Fruit fly (Drosophila melanogaster) whole organism, embryonic: ENCODE data around the gene TbCMF46.

ENCODE experiments used
- Atf3 ChIP-seq: fragments of 200-800 bp; sonication (Bioruptor generic); optimal IDR thresholded peaks from 3 replicates; lab custom pipeline; 2016; ENCODE audit warnings: missing biosample characterization, missing genetic modification characterization
- Blimp-1 ChIP-seq: fragments of 200-800 bp; sonication (Bioruptor generic); optimal IDR thresholded peaks from 3 replicates; lab custom pipeline; 2018; ENCODE audit warnings: missing biosample characterization, missing genetic modification characterization, mild to moderate bottlenecking, moderate library complexity, missing genetic modification reagents
- CG16863 ChIP-seq: fragments of 200-800 bp; sonication (Bioruptor generic); optimal IDR thresholded peaks from 3 replicates; lab custom pipeline; 2016; ENCODE audit warnings: missing biosample characterization, missing genetic modification characterization
- CG18599 ChIP-seq: fragments of 200-800 bp; sonication (Bioruptor generic); optimal IDR thresholded peaks from 3 replicates; lab custom pipeline; 2017; ENCODE audit warnings: missing biosample characterization, missing genetic modification characterization, mild to moderate bottlenecking, moderate library complexity, missing genetic modification reagents
- CG2712 ChIP-seq: fragments of 200-800 bp; optimal IDR thresholded peaks from 3 replicates; lab custom pipeline; 2019; ENCODE audit warnings: missing biosample characterization, mild to moderate bottlenecking, missing genetic modification characterization, moderate library complexity
- CG3163 ChIP-seq: fragments of 200-800 bp; sonication (Bioruptor generic); optimal IDR thresholded peaks from 3 replicates; lab custom pipeline; 2016; ENCODE audit warnings: missing biosample characterization, missing genetic modification characterization
- CG32772 ChIP-seq: fragments of 200-800 bp; sonication (Bioruptor generic); IDR thresholded peaks from 2 replicates; pipeline ENCODE4 v1.3.6; 2022; ENCODE audit warnings: missing biosample characterization, missing genetic modification characterization
- CG3407 ChIP-seq: fragments of 200-800 bp; sonication (Bioruptor generic); optimal IDR thresholded peaks from 2 replicates; lab custom pipeline; 2018; ENCODE audit warnings: missing biosample characterization, mild to moderate bottlenecking, missing genetic modification characterization
- CG4328 ChIP-seq: fragments of 200-800 bp; sonication (Bioruptor generic); optimal IDR thresholded peaks from 3 replicates; lab custom pipeline; 2017; ENCODE audit warnings: missing biosample characterization, missing genetic modification reagents, missing genetic modification characterization
- CG4360 ChIP-seq: fragments of 200-800 bp; sonication (Bioruptor generic); IDR thresholded peaks from 2 replicates; pipeline ENCODE4 v1.3.6; 2022; ENCODE audit warnings: missing biosample characterization, missing genetic modification characterization
- CG4707 ChIP-seq: fragments of 200-800 bp; sonication (Bioruptor generic); optimal IDR thresholded peaks from 2 replicates; lab custom pipeline; 2018; ENCODE audit warnings: missing biosample characterization, mild to moderate bottlenecking, missing genetic modification characterization, moderate library complexity
- CG4854 ChIP-seq: fragments of 200-800 bp; sonication (Bioruptor generic); optimal IDR thresholded peaks from 2 replicates; lab custom pipeline; 2016; ENCODE audit warnings: missing biosample characterization, missing genetic modification characterization, inconsistent platforms
- CG6683 ChIP-seq: fragments of 200-800 bp; sonication (Bioruptor generic); optimal IDR thresholded peaks from 2 replicates; lab custom pipeline; 2017; ENCODE audit warnings: missing biosample characterization, mild to moderate bottlenecking, missing genetic modification characterization, missing genetic modification reagents
- CG7745 ChIP-seq: fragments of 200-800 bp; sonication (Bioruptor generic); optimal IDR thresholded peaks from 2 replicates; lab custom pipeline; 2018; ENCODE audit warnings: missing biosample characterization, mild to moderate bottlenecking, missing genetic modification characterization, moderate library complexity
- CG8290 ChIP-seq, 3 experiments: fragments of 200-800 bp; sonication (Bioruptor generic); optimal IDR thresholded peaks; 2 replicates each; lab custom pipeline; 2016 to 2019; ENCODE audit warnings: missing biosample characterization in 3 of 3, missing genetic modification characterization in 3 of 3, mild to moderate bottlenecking in 2 of 3, moderate library complexity in 1 of 3
- CG9215 ChIP-seq: fragments of 200-800 bp; sonication (Bioruptor generic); IDR thresholded peaks from 2 replicates; pipeline ENCODE4 v1.3.6; 2022; ENCODE audit warnings: missing biosample characterization, missing genetic modification characterization
- CG9797 ChIP-seq: fragments of 200-800 bp; sonication (Bioruptor generic); optimal IDR thresholded peaks from 3 replicates; lab custom pipeline; 2018; ENCODE audit warnings: missing biosample characterization, mild to moderate bottlenecking, missing genetic modification characterization
- CkIIα-i1 ChIP-seq: fragments of 200-800 bp; sonication (Bioruptor generic); IDR thresholded peaks from 2 replicates; pipeline ENCODE4 v1.3.6; 2022; ENCODE audit warnings: missing biosample characterization, missing genetic modification characterization
- CoRest ChIP-seq: fragments of 200-800 bp; sonication (Bioruptor generic); optimal IDR thresholded peaks from 3 replicates; lab custom pipeline; 2018; ENCODE audit warnings: missing biosample characterization, mild to moderate bottlenecking, missing genetic modification characterization, moderate library complexity
- D ChIP-seq, 2 experiments: fragments of 200-800 bp in 1 of 2; fragments of >200 bp in 1 of 2; sonication (Bioruptor generic) in 1 of 2; optimal IDR thresholded peaks; 2 replicates in 1 of 2; 3 replicates in 1 of 2; lab custom pipeline; 2017; ENCODE audit warnings: mild to moderate bottlenecking in 1 of 2, missing biosample characterization in 1 of 2, missing genetic modification characterization in 1 of 2, missing genetic modification reagents in 1 of 2
- D19A ChIP-seq: fragments of 200-800 bp; optimal IDR thresholded peaks from 3 replicates; lab custom pipeline; 2019; ENCODE audit warnings: missing biosample characterization, mild to moderate bottlenecking, missing genetic modification characterization, moderate library complexity
- Dp ChIP-seq: fragments of 200-800 bp; sonication (Bioruptor generic); optimal IDR thresholded peaks from 2 replicates; lab custom pipeline; 2018; ENCODE audit warnings: missing biosample characterization, mild to moderate bottlenecking, missing genetic modification characterization, moderate library complexity
- Eip74EF ChIP-seq, 2 experiments: fragments of 200-800 bp in 1 of 2; fragments of >200 bp in 1 of 2; sonication (Bioruptor generic) in 1 of 2; optimal IDR thresholded peaks; 2 replicates each; lab custom pipeline; 2017 to 2019; ENCODE audit warnings: missing biosample characterization in 2 of 2, missing genetic modification characterization in 2 of 2, mild to moderate bottlenecking in 1 of 2, moderate library complexity in 1 of 2
- Ets65A ChIP-seq: fragments of 200-800 bp; sonication (Bioruptor generic); peaks from one replicate; lab custom pipeline; 2016; ENCODE audit warnings: missing biosample characterization, missing genetic modification characterization
- HLH4C ChIP-seq: fragments of 200-800 bp; sonication (Bioruptor generic); IDR thresholded peaks from 3 replicates; pipeline ENCODE4 v1.3.6; 2022; ENCODE audit warnings: missing biosample characterization, missing genetic modification characterization; ENCODE audit not compliant: partially characterized antibody
- Lhr ChIP-seq: fragments of 200-800 bp; sonication (Bioruptor generic); optimal IDR thresholded peaks from 3 replicates; lab custom pipeline; 2017; ENCODE audit warnings: mild to moderate bottlenecking, missing biosample characterization, missing genetic modification reagents, missing genetic modification characterization
- Ptx1 ChIP-seq: fragments of 200-800 bp; sonication (Bioruptor generic); IDR thresholded peaks from 2 replicates; pipeline ENCODE4 v1.3.6; 2022; ENCODE audit warnings: missing biosample characterization, missing genetic modification characterization
- Sin3A ChIP-seq: fragments of >200 bp; optimal IDR thresholded peaks from 2 replicates; lab custom pipeline; 2018
- Xrp1 ChIP-seq: fragments of 200-800 bp; sonication (Bioruptor generic); IDR thresholded peaks from 2 replicates; pipeline ENCODE4 v1.3.6; 2022; ENCODE audit warnings: missing biosample characterization, missing genetic modification characterization
- bbx ChIP-seq: fragments of 200-800 bp; sonication (Bioruptor generic); IDR thresholded peaks from 2 replicates; pipeline ENCODE4 v1.3.6; 2022; ENCODE audit warnings: missing biosample characterization, missing genetic modification characterization; ENCODE audit not compliant: partially characterized antibody
- bigmax ChIP-seq: fragments of 200-800 bp; sonication (Bioruptor generic); optimal IDR thresholded peaks from 2 replicates; lab custom pipeline; 2018; ENCODE audit warnings: missing biosample characterization, mild to moderate bottlenecking, missing genetic modification characterization
- da ChIP-seq: fragments of 200-800 bp; sonication (Bioruptor generic); optimal IDR thresholded peaks from 2 replicates; lab custom pipeline; 2016; ENCODE audit warnings: missing biosample characterization, missing genetic modification characterization
- dati ChIP-seq: fragments of 200-800 bp; sonication (Bioruptor generic); IDR thresholded peaks from 2 replicates; pipeline ENCODE4 v1.3.6; 2022; ENCODE audit warnings: missing biosample characterization, missing genetic modification characterization
- gsb ChIP-seq: fragments of 200-800 bp; sonication (Bioruptor generic); IDR thresholded peaks from 2 replicates; pipeline ENCODE4 v1.3.6; 2022; ENCODE audit warnings: missing biosample characterization, missing genetic modification characterization
- h ChIP-seq: fragments of >200 bp; optimal IDR thresholded peaks from 2 replicates; lab custom pipeline; 2017
- jigr1 ChIP-seq: fragments of 200-800 bp; sonication (Bioruptor generic); IDR thresholded peaks from 3 replicates; pipeline ENCODE4 v1.3.6; 2022; ENCODE audit warnings: missing biosample characterization, missing genetic modification characterization
- jing ChIP-seq: fragments of 200-800 bp; sonication (Bioruptor generic); optimal IDR thresholded peaks from 2 replicates; lab custom pipeline; 2018; ENCODE audit warnings: missing biosample characterization, mild to moderate bottlenecking, missing genetic modification characterization
- kni ChIP-seq: fragments of 200-800 bp; sonication (Bioruptor generic); optimal IDR thresholded peaks from 3 replicates; lab custom pipeline; 2017; ENCODE audit warnings: mild to moderate bottlenecking, missing biosample characterization, missing genetic modification reagents, missing genetic modification characterization
- luna ChIP-seq: fragments of 200-800 bp; sonication (Bioruptor generic); optimal IDR thresholded peaks from 2 replicates; lab custom pipeline; 2016; ENCODE audit warnings: missing biosample characterization, missing genetic modification characterization
- nau ChIP-seq: fragments of 200-800 bp; sonication (Bioruptor generic); optimal IDR thresholded peaks from 3 replicates; lab custom pipeline; 2017; ENCODE audit warnings: missing biosample characterization, mild to moderate bottlenecking, missing genetic modification characterization, missing genetic modification reagents
- nerfin-2 ChIP-seq: fragments of 200-800 bp; sonication (Bioruptor generic); IDR thresholded peaks from 2 replicates; pipeline ENCODE4 v1.3.6; 2022; ENCODE audit warnings: missing biosample characterization, missing genetic modification characterization; ENCODE audit not compliant: partially characterized antibody
- otp ChIP-seq: fragments of 200-800 bp; sonication (Bioruptor generic); IDR thresholded peaks from 3 replicates; pipeline ENCODE4, ENCODE4 v1.3.6; 2022; ENCODE audit warnings: missing biosample characterization, missing genetic modification characterization
- ranshi ChIP-seq: fragments of 200-800 bp; sonication (Bioruptor generic); IDR thresholded peaks from 2 replicates; pipeline ENCODE4 v1.3.6; 2022; ENCODE audit warnings: missing biosample characterization, missing genetic modification characterization
- row ChIP-seq: fragments of 200-800 bp; sonication (Bioruptor generic); IDR thresholded peaks from 3 replicates; pipeline ENCODE4 v1.3.6; 2022; ENCODE audit warnings: missing biosample characterization, missing genetic modification characterization
- scrt ChIP-seq: fragments of 200-800 bp; sonication (Bioruptor generic); optimal IDR thresholded peaks from 2 replicates; lab custom pipeline; 2018; ENCODE audit warnings: missing biosample characterization, mild to moderate bottlenecking, missing genetic modification characterization, moderate library complexity
- ssp ChIP-seq: fragments of 200-800 bp; sonication (Bioruptor generic); IDR thresholded peaks from 2 replicates; pipeline ENCODE4 v1.3.6; 2022; ENCODE audit warnings: missing biosample characterization, missing genetic modification characterization
- tap ChIP-seq: fragments of 200-800 bp; optimal IDR thresholded peaks from 3 replicates; lab custom pipeline; 2019; ENCODE audit warnings: missing biosample characterization, mild to moderate bottlenecking, missing genetic modification characterization, moderate library complexity
- tll ChIP-seq, 2 experiments: fragments of 200-800 bp in 1 of 2; fragments of >200 bp in 1 of 2; sonication (Bioruptor generic) in 1 of 2; optimal IDR thresholded peaks; 2 replicates each; lab custom pipeline; 2017 to 2019; ENCODE audit warnings: missing biosample characterization in 2 of 2, missing genetic modification characterization in 2 of 2, mild to moderate bottlenecking in 1 of 2, moderate library complexity in 1 of 2
- trh ChIP-seq: fragments of 200-800 bp; sonication (Bioruptor generic); optimal IDR thresholded peaks from 2 replicates; lab custom pipeline; 2016; ENCODE audit warnings: missing biosample characterization, missing genetic modification characterization
- vvl ChIP-seq: fragments of 200-800 bp; sonication (Bioruptor generic); IDR thresholded peaks from 2 replicates; pipeline ENCODE4 v1.3.6; 2022; ENCODE audit warnings: missing biosample characterization, missing genetic modification characterization
- zfh2 ChIP-seq: fragments of 200-800 bp; sonication (Bioruptor generic); optimal IDR thresholded peaks from 2 replicates; lab custom pipeline; 2016; ENCODE audit warnings: missing biosample characterization, missing genetic modification characterization

TbCMF46 gene

DNA sequence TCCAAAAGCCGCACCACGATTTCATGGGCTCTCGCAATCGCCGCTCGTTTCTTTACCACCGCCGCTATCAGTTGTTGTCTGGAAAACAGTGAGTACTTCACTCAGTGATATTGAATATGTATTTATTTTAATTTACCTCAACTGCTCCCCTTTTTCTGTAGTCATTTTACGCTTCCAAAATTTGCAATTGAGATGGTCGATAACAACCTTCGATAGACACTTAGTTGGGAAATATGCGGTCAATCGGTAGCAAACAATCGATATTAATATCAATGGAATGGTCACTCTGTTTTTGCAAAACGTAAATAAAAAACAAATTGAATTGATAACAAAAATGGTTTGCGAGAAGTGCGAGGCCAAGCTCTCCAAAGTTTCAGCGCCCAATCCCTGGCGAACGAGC, 34.1 kb downstream of the TbCMF46 start, which contains the start of the genes CG34183 and CG4537 (continued):
- TF ChIP-seq ssp (GFP tag; lab: Robert Waterston, UW) (no peak), HLH4C (GFP tag; lab: Robert Waterston, UW) (peak; percentile 90), D19A (tag; lab: Kevin White, UChicago) (no peak), CG32772 (GFP tag; lab: Robert Waterston, UW) (no peak), CG4854 (GFP tag; lab: Kevin White, UChicago) (no peak), tll (GFP tag; optimal IDR thresholded peaks at IDR 0.05; lab: Kevin White, UChicago) (no peak), CG8290 (GFP tag; optimal IDR thresholded peaks at IDR 0.05; lab: Kevin White, UChicago) (no peak), CG8290 (tag; optimal IDR thresholded peaks at IDR 0.05; lab: Kevin White, UChicago) (peak in 1 of 2 experiments; percentile 34), gsb (no peak), Ets65A (no peak), CG3163 (no peak), CG16863 (GFP tag; lab: Kevin White, UChicago) (no peak), Eip74EF (GFP tag; optimal IDR thresholded peaks at IDR 0.05; lab: Kevin White, UChicago) (no peak), tap (tag; lab: Kevin White, UChicago) (no peak), CG4707 (GFP tag; lab: Kevin White, UChicago) (no peak), CG6683 (GFP tag; lab: Kevin White, UChicago) (no peak), da (no peak), CG3407 (GFP tag; lab: Kevin White, UChicago) (no peak), Atf3 (GFP tag; lab: Kevin White, UChicago) (no peak), row (GFP tag; lab: Robert Waterston, UW) (no peak), scrt (GFP tag; lab: Kevin White, UChicago) (no peak), jing (GFP tag; lab: Kevin White, UChicago) (no peak), jigr1 (GFP tag; lab: Robert Waterston, UW) (no peak), D (optimal IDR thresholded peaks at IDR 0.05; lab: Kevin White, UChicago) (no peak), D (GFP tag; optimal IDR thresholded peaks at IDR 0.05; lab: Kevin White, UChicago) (no peak), Lhr (GFP tag; lab: Kevin White, UChicago) (no peak), kni (GFP tag; lab: Kevin White, UChicago) (no peak), CG2712 (tag; lab: Kevin White, UChicago) (no peak), Dp (GFP tag; lab: Kevin White, UChicago) (peak; percentile 61), CG9797 (GFP tag; lab: Kevin White, UChicago) (peak; percentile 72), Ptx1 (GFP tag; lab: Robert Waterston, UW) (no peak), bigmax (GFP tag; lab: Kevin White, UChicago) (no peak), CkIIα-i1 (GFP tag; lab: Robert Waterston, UW) (no peak), nau (GFP tag; lab: Kevin White, UChicago) (no peak), Blimp-1 (GFP tag; lab: Kevin White, UChicago) (no peak), otp (no peak), CG7745 (no peak), ranshi (GFP tag; lab: Robert Waterston, UW) (no peak), dati (GFP tag; lab: Robert Waterston, UW) (no peak), nerfin-2 (GFP tag; lab: Robert Waterston, UW) (peak; percentile 85), CG4360 (GFP tag; lab: Robert Waterston, UW) (no peak), h (lab: Kevin White, UChicago) (no peak), CG9215 (GFP tag; lab: Robert Waterston, UW) (no peak), CG4328 (GFP tag; lab: Kevin White, UChicago) (no peak), CG18599 (GFP tag; lab: Kevin White, UChicago) (no peak), Sin3A (lab: Kevin White, UChicago) (peak; percentile 48), vvl (GFP tag; lab: Robert Waterston, UW) (peak; percentile 56), trh (no peak), luna (no peak), zfh2 (GFP tag; lab: Kevin White, UChicago) (no peak), CoRest (tag; lab: Kevin White, UChicago) (no peak), Xrp1 (no peak), bbx (GFP tag; lab: Robert Waterston, UW) (peak; percentile 94)
